Fruit fly (Drosophila melanogaster) whole organism, wandering third instar larva: Measurements from ENCODE around the gene Rabex-5.

Source experiments
- Abd-B ChIP-seq: fragments of >200 bp; optimal IDR thresholded peaks from 2 replicates; lab custom pipeline; 2017; ENCODE audit warnings: missing biosample characterization, missing genetic modification characterization
- CG32264 ChIP-seq: fragments of 200-800 bp; sonication (Bioruptor generic); optimal IDR thresholded peaks from 2 replicates; lab custom pipeline; 2016; ENCODE audit warnings: missing biosample characterization, missing genetic modification characterization
- CG9705 ChIP-seq: fragments of 200-800 bp; sonication (Bioruptor generic); optimal IDR thresholded peaks from 2 replicates; lab custom pipeline; 2018; ENCODE audit warnings: missing biosample characterization, mild to moderate bottlenecking, missing genetic modification characterization
- CrebA ChIP-seq: fragments of 200-800 bp; sonication (Bioruptor generic); optimal IDR thresholded peaks from 2 replicates; lab custom pipeline; 2016; ENCODE audit warnings: missing biosample characterization, mild to moderate bottlenecking, missing genetic modification characterization, borderline replicate concordance
- Dfd ChIP-seq: fragments of >200 bp; optimal IDR thresholded peaks from 2 replicates; lab custom pipeline; 2017; ENCODE audit warnings: missing biosample characterization, missing genetic modification characterization
- Dif ChIP-seq: fragments of 200-275, 200-300 bp; sonication (Bioruptor generic); optimal IDR thresholded peaks from 2 replicates; lab custom pipeline; 2018; ENCODE audit warnings: missing biosample characterization, missing genetic modification characterization; ENCODE audit not compliant: partially characterized antibody
- GATAd ChIP-seq: sonication (Bioruptor generic); optimal IDR thresholded peaks from 2 replicates; lab custom pipeline; 2016; ENCODE audit warnings: missing biosample characterization, missing genetic modification characterization
- HLH106 ChIP-seq: fragments of 200-800 bp; optimal IDR thresholded peaks from 3 replicates; lab custom pipeline; 2019; ENCODE audit warnings: missing biosample characterization, mild to moderate bottlenecking, missing genetic modification characterization, moderate library complexity
- Hnf4 ChIP-seq: fragments of 200-800 bp; sonication (Bioruptor generic); optimal IDR thresholded peaks from 2 replicates; lab custom pipeline; 2016; ENCODE audit warnings: missing biosample characterization, mild to moderate bottlenecking, missing genetic modification characterization
- Hr78 ChIP-seq: fragments of >200 bp; optimal IDR thresholded peaks from 2 replicates; lab custom pipeline; 2017; ENCODE audit warnings: missing biosample characterization, missing genetic modification characterization
- Hr83 ChIP-seq: fragments of 200-300 bp; sonication (Bioruptor generic); optimal IDR thresholded peaks from 2 replicates; lab custom pipeline; 2016; ENCODE audit warnings: missing biosample characterization, mild to moderate bottlenecking, missing genetic modification characterization, moderate library complexity; ENCODE audit not compliant: poor library complexity, severe bottlenecking
- Jra ChIP-seq: sonication (Bioruptor generic); optimal IDR thresholded peaks from 2 replicates; lab custom pipeline; 2016; ENCODE audit warnings: missing biosample characterization, missing genetic modification characterization
- Mio ChIP-seq: sonication (Bioruptor generic); optimal IDR thresholded peaks from 2 replicates; lab custom pipeline; 2016; ENCODE audit warnings: missing biosample characterization, missing genetic modification characterization
- Myc ChIP-seq: fragments of >200 bp; optimal IDR thresholded peaks from 2 replicates; lab custom pipeline; 2017
- N ChIP-seq: fragments of >200 bp; optimal IDR thresholded peaks from 2 replicates; lab custom pipeline; 2018; ENCODE audit warnings: missing biosample characterization, missing external identifiers, missing genetic modification characterization
- OdsH ChIP-seq: fragments of 200-800 bp; sonication (Bioruptor generic); optimal IDR thresholded peaks from 2 replicates; lab custom pipeline; 2016; ENCODE audit warnings: missing biosample characterization, mild to moderate bottlenecking, missing genetic modification characterization
- Rel ChIP-seq, 2 experiments: fragments of 200-800 bp; sonication (Bioruptor generic) in 1 of 2; optimal IDR thresholded peaks; 2 replicates in 1 of 2; 3 replicates in 1 of 2; lab custom pipeline; 2016 to 2019; ENCODE audit warnings: mild to moderate bottlenecking in 2 of 2, missing biosample characterization in 2 of 2, missing genetic modification characterization in 2 of 2, moderate library complexity in 1 of 2
- Sp1 ChIP-seq: fragments of 200-800 bp; sonication (Bioruptor generic); optimal IDR thresholded peaks from 3 replicates; lab custom pipeline; 2019; ENCODE audit warnings: missing biosample characterization, mild to moderate bottlenecking, missing genetic modification characterization, moderate library complexity
- Vsx2 ChIP-seq: fragments of 200-300, 225-300 bp; sonication (Bioruptor generic); optimal IDR thresholded peaks from 2 replicates; lab custom pipeline; 2018; ENCODE audit warnings: missing biosample characterization, missing genetic modification characterization; ENCODE audit not compliant: partially characterized antibody
- br ChIP-seq: fragments of 200-800 bp; sonication (Bioruptor generic); optimal IDR thresholded peaks from 2 replicates; lab custom pipeline; 2016; ENCODE audit warnings: missing biosample characterization, missing genetic modification characterization
- brk ChIP-seq: fragments of 200-800 bp; sonication (Bioruptor generic); optimal IDR thresholded peaks from 2 replicates; lab custom pipeline; 2016; ENCODE audit warnings: missing biosample characterization, mild to moderate bottlenecking, missing genetic modification characterization
- dl ChIP-seq, 2 experiments: fragments of 175-275, 200-275 bp in 1 of 2; fragments of 200-275 bp in 1 of 2; sonication (Bioruptor generic); optimal IDR thresholded peaks; lab custom pipeline; 2018; ENCODE audit warnings: mild to moderate bottlenecking in 2 of 2, missing biosample characterization in 2 of 2, missing genetic modification characterization in 2 of 2, moderate library complexity in 2 of 2; ENCODE audit not compliant: partially characterized antibody in 2 of 2, insufficient read depth in 1 of 2
- dmrt93B ChIP-seq: fragments of 200-800 bp; sonication (Bioruptor generic); optimal IDR thresholded peaks from 2 replicates; lab custom pipeline; 2018; ENCODE audit warnings: missing biosample characterization, mild to moderate bottlenecking, missing genetic modification characterization
- dsf ChIP-seq: sonication (Bioruptor generic); optimal IDR thresholded peaks from 2 replicates; lab custom pipeline; 2016; ENCODE audit warnings: missing biosample characterization, missing genetic modification characterization, borderline replicate concordance
- ey ChIP-seq: fragments of 200-800 bp; sonication (Bioruptor generic); optimal IDR thresholded peaks from 2 replicates; lab custom pipeline; 2016; ENCODE audit warnings: missing biosample characterization, missing genetic modification characterization
- foxo ChIP-seq, 2 experiments: fragments of 200-800 bp; sonication (Bioruptor generic); optimal IDR thresholded peaks; 2 replicates in 1 of 2; 3 replicates in 1 of 2; lab custom pipeline; 2016 to 2017; ENCODE audit warnings: missing biosample characterization in 2 of 2, missing genetic modification characterization in 2 of 2
- fru ChIP-seq: fragments of 200-800 bp; sonication (Bioruptor generic); optimal IDR thresholded peaks from 3 replicates; lab custom pipeline; 2016; ENCODE audit warnings: missing biosample characterization, mild to moderate bottlenecking, missing genetic modification characterization
- h ChIP-seq: fragments of 200-800 bp; sonication (Bioruptor generic); optimal IDR thresholded peaks from 3 replicates; lab custom pipeline; 2016; ENCODE audit warnings: missing biosample characterization, mild to moderate bottlenecking, missing genetic modification characterization
- jim ChIP-seq: fragments of 175-275, 200-325 bp; sonication (Bioruptor generic); optimal IDR thresholded peaks from 2 replicates; lab custom pipeline; 2016; ENCODE audit warnings: missing biosample characterization, mild to moderate bottlenecking, missing genetic modification characterization
- lola ChIP-seq: fragments of >200 bp; optimal IDR thresholded peaks from 2 replicates; lab custom pipeline; 2017; ENCODE audit warnings: missing biosample characterization, missing genetic modification characterization
- pan ChIP-seq: fragments of >200 bp; optimal IDR thresholded peaks from 2 replicates; lab custom pipeline; 2017
- psq ChIP-seq: fragments of 200-800 bp; sonication (Bioruptor generic); optimal IDR thresholded peaks from 3 replicates; lab custom pipeline; 2017; ENCODE audit warnings: missing biosample characterization, mild to moderate bottlenecking, missing genetic modification characterization, moderate library complexity
- rgr ChIP-seq: fragments of 200-800 bp; sonication (Bioruptor generic); optimal IDR thresholded peaks from 3 replicates; lab custom pipeline; 2016; ENCODE audit warnings: missing biosample characterization, mild to moderate bottlenecking, missing genetic modification characterization
- sage ChIP-seq: fragments of 200-800 bp; sonication (Bioruptor generic); optimal IDR thresholded peaks from 2 replicates; lab custom pipeline; 2016; ENCODE audit warnings: missing biosample characterization, mild to moderate bottlenecking, missing genetic modification characterization
- sv ChIP-seq: fragments of 200-800 bp; sonication (Bioruptor generic); optimal IDR thresholded peaks from 3 replicates; lab custom pipeline; 2016; ENCODE audit warnings: missing biosample characterization, missing genetic modification characterization
- tai ChIP-seq: sonication (Bioruptor generic); optimal IDR thresholded peaks from 2 replicates; lab custom pipeline; 2016; ENCODE audit warnings: missing biosample characterization, missing genetic modification characterization
- usp ChIP-seq: fragments of >200 bp; optimal IDR thresholded peaks from 2 replicates; lab custom pipeline; 2017; ENCODE audit warnings: missing biosample characterization, missing genetic modification characterization
- woc ChIP-seq: sonication (Bioruptor generic); optimal IDR thresholded peaks from 2 replicates; lab custom pipeline; 2016; ENCODE audit warnings: missing biosample characterization, mild to moderate bottlenecking, missing genetic modification characterization

The Rabex-5 gene

DNA sequence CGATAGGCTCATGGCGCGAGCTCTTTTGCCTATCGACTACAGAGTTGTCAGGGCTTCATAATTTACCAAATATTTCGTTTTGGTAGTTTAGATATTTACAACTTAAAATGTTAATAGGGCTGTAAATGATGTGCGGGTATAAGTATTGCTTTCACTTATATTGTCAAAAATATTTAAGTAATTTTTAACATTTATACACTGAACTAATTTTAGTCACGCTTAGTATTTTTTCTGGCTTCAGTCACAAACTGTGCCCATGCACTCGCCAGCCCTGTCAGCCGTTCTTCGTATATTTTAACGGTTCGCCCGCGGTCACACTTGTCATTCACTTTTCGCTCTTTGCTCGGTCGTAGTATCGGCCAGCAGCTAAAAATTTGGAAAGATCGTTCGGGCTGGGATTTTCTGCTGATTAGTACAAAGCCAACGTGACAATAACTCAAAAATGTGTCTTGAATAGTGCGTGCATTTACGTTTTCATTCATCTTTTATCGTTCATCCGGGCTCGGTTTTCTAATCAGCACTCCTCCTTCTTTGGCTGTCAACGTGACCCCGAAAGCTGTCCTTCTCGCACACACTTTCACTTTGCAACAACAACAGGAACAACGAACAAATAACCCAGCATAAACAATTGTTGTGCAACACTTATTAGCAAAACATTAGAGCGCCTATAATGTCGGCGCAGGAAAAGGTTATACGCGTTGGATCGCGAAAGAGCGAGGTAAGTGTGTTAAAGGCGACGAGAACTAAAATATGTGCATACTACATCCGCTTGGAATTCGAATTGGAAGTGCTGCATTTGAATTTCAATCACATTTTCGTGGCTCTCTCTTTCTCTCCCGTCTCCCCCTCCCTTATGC is 39.1 kb downstream of the Rabex-5 start, which contains the start of the genes Hmbs and CG2211:
Gene Hmbs (plus strand): TSS at position 319 of the 857 bp plus-strand sequence.
Gene CG2211 (minus strand): TSS at position 789 of the 857 bp plus-strand sequence.
- TF ChIP-seq br (GFP tag; lab: Kevin White, UChicago) (peak; percentile 73), CG32264 (GFP tag; lab: Kevin White, UChicago) (peak; percentile 50), ey (GFP tag; lab: Kevin White, UChicago) (peak; percentile 87), Abd-B (GFP tag; lab: Kevin White, UChicago) (no peak), HLH106 (tag; lab: Kevin White, UChicago) (peak; percentile 86), jim (GFP tag; lab: Kevin White, UChicago) (peak; percentile 69), Dif (GFP tag; lab: Kevin White, UChicago) (peak; percentile 22), brk (GFP tag; lab: Kevin White, UChicago) (no peak), Hr83 (GFP tag; lab: Kevin White, UChicago) (peak; percentile 74), rgr (GFP tag; lab: Kevin White, UChicago) (peak; percentile 86), OdsH (GFP tag; lab: Kevin White, UChicago) (peak; percentile 70), CG9705 (peak; percentile 84), dl (GFP tag; optimal IDR thresholded peaks at IDR 0.05; lab: Kevin White, UChicago; ENCODE audit: insufficient read depth in 1 of 2, partially characterized antibody in 2 of 2) (no peak), Hr78 (GFP tag; lab: Kevin White, UChicago) (no peak), h (GFP tag; lab: Kevin White, UChicago) (peak; percentile 94), Sp1 (GFP tag; lab: Kevin White, UChicago) (peak; percentile 76), Jra (GFP tag; lab: Kevin White, UChicago) (peak; percentile 60), Rel (GFP tag; optimal IDR thresholded peaks at IDR 0.05; lab: Kevin White, UChicago) (peak; percentile 46), Rel (tag; optimal IDR thresholded peaks at IDR 0.05; lab: Kevin White, UChicago) (peak; percentile 98), psq (GFP tag; lab: Kevin White, UChicago) (peak; percentile 78), foxo (GFP tag; optimal IDR thresholded peaks at IDR 0.05; lab: Kevin White, UChicago) (peak; percentile 56 to 86), fru (GFP tag; lab: Kevin White, UChicago) (peak; percentile 83), N (GFP tag; lab: Kevin White, UChicago) (no peak), Mio (peak; percentile 37), sv (GFP tag; lab: Kevin White, UChicago) (peak; percentile 90), dmrt93B (GFP tag; lab: Kevin White, UChicago) (no peak), dsf (GFP tag; lab: Kevin White, UChicago) (no peak), Myc (lab: Kevin White, UChicago) (peak; percentile 7)
- TF ChIP-seq, all 38 proteins: peak for 20

DNA sequence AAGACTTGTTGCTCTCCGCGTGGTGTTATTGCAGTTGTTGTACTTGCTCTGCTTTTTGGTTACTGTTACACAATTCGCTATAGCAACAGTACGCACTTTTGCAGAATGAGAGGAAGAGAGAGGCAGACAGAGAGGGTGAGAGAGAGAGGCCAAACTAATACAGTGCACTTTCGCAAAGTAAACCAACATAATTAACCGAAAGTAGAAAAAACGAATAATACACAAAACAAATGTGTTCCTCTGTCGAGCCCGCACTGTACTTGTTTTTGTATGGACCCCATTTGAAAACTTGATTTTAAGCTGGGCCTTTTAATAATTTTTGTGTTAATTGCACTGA is 39.7 kb downstream of the Rabex-5 start:
- TF ChIP-seq br (GFP tag; lab: Kevin White, UChicago) (peak; percentile 61), jim (GFP tag; lab: Kevin White, UChicago) (no peak), Mio (no peak), Dfd (GFP tag; lab: Kevin White, UChicago) (no peak), sage (GFP tag; lab: Kevin White, UChicago) (no peak), GATAd (GFP tag; lab: Kevin White, UChicago) (no peak), Abd-B (GFP tag; lab: Kevin White, UChicago) (no peak), psq (GFP tag; lab: Kevin White, UChicago) (peak; percentile 46), Rel (GFP tag; optimal IDR thresholded peaks at IDR 0.05; lab: Kevin White, UChicago) (no peak), Rel (tag; optimal IDR thresholded peaks at IDR 0.05; lab: Kevin White, UChicago) (no peak), Myc (lab: Kevin White, UChicago) (no peak), Dif (GFP tag; lab: Kevin White, UChicago) (no peak), Jra (GFP tag; lab: Kevin White, UChicago) (peak; percentile 27), Hnf4 (GFP tag; lab: Kevin White, UChicago) (peak; percentile 73), woc (GFP tag; lab: Kevin White, UChicago) (peak; percentile 82), pan (lab: Kevin White, UChicago) (no peak), tai (GFP tag; lab: Kevin White, UChicago) (no peak), Hr83 (GFP tag; lab: Kevin White, UChicago) (no peak), CrebA (no peak), Vsx2 (GFP tag; lab: Kevin White, UChicago) (no peak), OdsH (GFP tag; lab: Kevin White, UChicago) (peak; percentile 59), ey (GFP tag; lab: Kevin White, UChicago) (peak; percentile 70), Hr78 (GFP tag; lab: Kevin White, UChicago) (no peak), rgr (GFP tag; lab: Kevin White, UChicago) (peak; percentile 40), CG32264 (GFP tag; lab: Kevin White, UChicago) (no peak), h (GFP tag; lab: Kevin White, UChicago) (peak; percentile 68), dmrt93B (GFP tag; lab: Kevin White, UChicago) (no peak), Sp1 (GFP tag; lab: Kevin White, UChicago) (peak; percentile 23), CG9705 (peak; percentile 9), brk (GFP tag; lab: Kevin White, UChicago) (no peak), usp (GFP tag; lab: Kevin White, UChicago) (no peak), sv (GFP tag; lab: Kevin White, UChicago) (no peak), HLH106 (tag; lab: Kevin White, UChicago) (peak; percentile 65), N (GFP tag; lab: Kevin White, UChicago) (no peak), dsf (GFP tag; lab: Kevin White, UChicago) (no peak), fru (GFP tag; lab: Kevin White, UChicago) (peak; percentile 62), foxo (GFP tag; optimal IDR thresholded peaks at IDR 0.05; lab: Kevin White, UChicago) (peak; percentile 29 to 76), dl (GFP tag; optimal IDR thresholded peaks at IDR 0.05; lab: Kevin White, UChicago; ENCODE audit: insufficient read depth in 1 of 2, partially characterized antibody in 2 of 2) (peak in 1 of 2 experiments; percentile 22), lola (GFP tag; lab: Kevin White, UChicago) (no peak)
- TF ChIP-seq, all 38 proteins: peak for 15
